Worm (Caenorhabditis elegans): Measurements from ENCODE around the gene bath-42.

Gene bath-42

DNA sequence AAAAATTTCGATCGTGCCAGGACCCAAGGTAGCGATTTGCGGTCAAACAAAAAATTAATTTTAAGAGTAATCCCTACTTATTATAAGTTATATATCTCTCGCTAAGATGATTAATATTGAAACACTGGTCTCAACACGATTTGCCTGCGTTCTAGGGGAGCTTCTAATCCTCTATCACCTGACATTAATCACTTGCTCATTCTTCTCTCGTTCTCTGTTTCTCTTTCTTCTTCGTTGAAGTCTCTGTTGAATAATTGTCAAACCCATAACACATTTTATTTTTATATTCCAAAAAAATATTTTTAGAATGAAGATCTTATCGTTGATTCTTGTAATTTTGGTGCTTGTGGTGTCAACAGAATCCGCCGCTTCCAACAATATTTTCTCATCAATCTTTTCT is 8.0 kb downstream of the bath-42 start, which contains the start of gene D2007.1:
Gene D2007.1 (plus strand): TSS at position 301 of the 400 bp plus-strand sequence.
- TF ChIP-seq ama-1 (optimal IDR thresholded peaks at IDR 0.05) (no peak), sox-2 (GFP tag; IDR thresholded peaks at IDR 0.05) (no peak), pat-9 (tag; optimal IDR thresholded peaks at IDR 0.05) (no peak), hlh-30 (tag; optimal IDR thresholded peaks at IDR 0.05; ENCODE audit: insufficient read depth) (peak; percentile 27), unc-55 (GFP tag; optimal IDR thresholded peaks at IDR 0.05) (no peak)

DNA sequence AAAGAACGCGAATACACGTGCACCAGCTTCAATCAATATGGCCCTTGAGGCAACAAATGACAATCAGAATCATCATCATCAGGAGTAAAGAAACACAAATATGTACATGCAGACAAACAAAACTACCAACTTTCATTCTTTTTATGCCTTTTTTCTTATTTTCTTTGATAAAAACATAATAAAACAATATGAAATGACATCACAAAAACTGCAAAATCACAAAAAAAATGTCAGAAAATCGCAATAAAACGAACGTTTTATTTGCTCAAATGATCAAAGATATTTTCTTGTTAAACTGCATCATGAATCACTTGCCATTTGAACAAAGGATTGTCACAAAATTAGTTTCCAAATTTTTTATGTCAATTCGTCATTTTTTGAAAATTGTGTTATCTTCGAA is 8.8 kb downstream of the bath-42 start:
- TF ChIP-seq fkh-6 (tag; optimal IDR thresholded peaks at IDR 0.05) (no peak), tbx-2 (tag; optimal IDR thresholded peaks at IDR 0.05) (no peak), pha-4 (tag; optimal IDR thresholded peaks at IDR 0.05) (no peak), odd-2 (tag; optimal IDR thresholded peaks at IDR 0.05) (no peak), ceh-24 (tag; optimal IDR thresholded peaks at IDR 0.05) (no peak), ceh-18 (tag; optimal IDR thresholded peaks at IDR 0.05) (no peak), pax-1 (tag; optimal IDR thresholded peaks at IDR 0.05) (no peak), C08G9.2 (tag; optimal IDR thresholded peaks at IDR 0.05) (no peak), hlh-8 (tag; optimal IDR thresholded peaks at IDR 0.05) (no peak), lin-11 (tag; optimal IDR thresholded peaks at IDR 0.05) (no peak), unc-86 (tag; optimal IDR thresholded peaks at IDR 0.05) (no peak), nhr-11 (tag; optimal IDR thresholded peaks at IDR 0.05) (no peak), rnt-1 (tag; optimal IDR thresholded peaks at IDR 0.05) (no peak), hlh-6 (tag; optimal IDR thresholded peaks at IDR 0.05) (no peak), ets-4 (tag; optimal IDR thresholded peaks at IDR 0.05) (no peak)

DNA sequence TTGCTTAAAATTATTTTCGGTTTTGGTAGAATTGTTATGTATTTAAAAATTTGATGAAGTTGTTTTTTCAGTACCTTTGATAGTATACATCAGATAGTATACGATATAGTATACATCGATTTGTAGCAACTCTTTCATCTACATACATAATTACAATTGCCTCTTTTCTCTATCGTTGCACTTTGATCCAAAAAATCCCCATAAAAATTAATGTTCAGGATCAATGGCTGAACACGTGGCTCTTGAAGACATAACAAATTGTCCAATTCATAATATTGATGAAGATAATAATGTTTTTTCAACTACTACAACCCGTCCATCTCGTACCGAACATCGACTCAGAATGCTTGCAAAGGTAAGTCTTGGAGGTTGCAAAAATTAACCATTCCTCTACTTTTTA is 14.4 kb downstream of the bath-42 start, which contains the start of gene D2007.2:
Gene D2007.2 (plus strand): TSS at position 213 of the 400 bp plus-strand sequence.
- TF ChIP-seq ahr-1 (tag; optimal IDR thresholded peaks at IDR 0.05) (no peak), pat-9 (tag; optimal IDR thresholded peaks at IDR 0.05) (no peak), ceh-48 (tag; optimal IDR thresholded peaks at IDR 0.05) (no peak)

DNA sequence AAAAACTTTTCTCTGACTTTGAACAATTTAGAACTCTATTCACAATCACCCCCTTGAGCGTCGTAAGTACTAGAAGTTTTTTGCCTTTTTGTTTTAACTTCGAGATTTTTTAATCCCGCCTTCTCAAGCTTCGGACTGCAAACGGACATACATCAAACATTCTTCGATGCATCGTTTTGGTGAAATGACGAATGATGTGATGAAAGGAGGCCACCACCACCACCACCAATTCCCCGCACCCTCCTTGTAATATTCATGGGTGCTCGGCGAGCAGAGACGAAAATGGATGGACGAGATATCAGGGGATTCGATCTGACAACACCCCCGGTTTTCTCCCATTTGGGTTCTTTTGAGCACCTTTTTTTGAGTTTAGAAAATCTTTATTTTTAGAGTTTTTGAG is 17.2 kb downstream of the bath-42 start:
- no peak for TF ChIP-seq ceh-14 (tag; optimal IDR thresholded peaks at IDR 0.05)
- TF ChIP-seq ceh-19 (GFP tag; optimal IDR thresholded peaks at IDR 0.05) = no peak
- TF ChIP-seq pqm-1 (tag; optimal IDR thresholded peaks at IDR 0.05) = no peak
- no peak for TF ChIP-seq hlh-15 (tag; optimal IDR thresholded peaks at IDR 0.05)
- no peak for TF ChIP-seq nhr-232 (tag; optimal IDR thresholded peaks at IDR 0.05)
- no peak for TF ChIP-seq K02D7.2 (tag; optimal IDR thresholded peaks at IDR 0.05)
- no peak for TF ChIP-seq fkh-10 (GFP tag; optimal IDR thresholded peaks at IDR 0.05)
- no peak for TF ChIP-seq eyg-1 (tag; optimal IDR thresholded peaks at IDR 0.05)
- TF ChIP-seq pax-1 (tag; optimal IDR thresholded peaks at IDR 0.05) = no peak
- no peak for TF ChIP-seq T23F11.4 (GFP tag; optimal IDR thresholded peaks at IDR 0.05)
- TF ChIP-seq unc-3 (GFP tag; conservative IDR thresholded peaks at IDR 0.05) = no peak
- no peak for TF ChIP-seq unc-3 (tag; optimal IDR thresholded peaks at IDR 0.05)
- no peak for TF ChIP-seq unc-55 (GFP tag; optimal IDR thresholded peaks at IDR 0.05)
- no peak for TF ChIP-seq ceh-34 (tag; optimal IDR thresholded peaks at IDR 0.05)
- TF ChIP-seq sdc-2 (tag; optimal IDR thresholded peaks at IDR 0.05) = no peak

DNA sequence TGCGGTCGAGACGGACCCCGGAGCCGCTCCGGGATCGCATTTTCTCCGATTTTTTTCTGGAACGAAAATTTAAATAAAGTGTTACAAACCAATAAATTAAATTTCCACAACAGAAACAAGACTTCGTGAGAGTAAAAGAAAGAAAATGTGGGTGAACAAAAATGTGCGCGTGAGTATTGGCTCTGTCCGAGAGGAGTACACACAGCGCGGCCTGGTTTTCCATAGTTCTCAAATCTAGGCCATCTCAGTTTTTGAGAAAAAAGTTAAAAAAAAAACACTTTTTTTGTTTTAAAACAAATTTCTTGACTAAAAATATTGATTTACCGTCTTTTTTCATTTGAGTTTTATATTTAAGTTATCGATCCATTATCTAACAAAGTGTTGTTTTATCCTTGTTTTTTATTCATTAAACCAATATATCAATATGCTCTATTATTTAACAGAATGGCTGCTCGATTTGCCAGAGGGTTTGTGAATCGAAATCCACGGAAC is 18.6 kb downstream of the bath-42 start, which contains the start of the genes C14B9.8 and mrpl-18:
Gene C14B9.8 (minus strand): TSS at position 56 of the 492 bp plus-strand sequence.
Gene mrpl-18 (plus strand): TSS at position 442 of the 492 bp plus-strand sequence.
- TF ChIP-seq nhr-11 (tag; optimal IDR thresholded peaks at IDR 0.05) (no peak), sdc-2 (tag; optimal IDR thresholded peaks at IDR 0.05) (peak; percentile 52), unc-86 (tag; optimal IDR thresholded peaks at IDR 0.05) (peak; percentile 29), unc-3 (GFP tag; conservative IDR thresholded peaks at IDR 0.05) (no peak), unc-3 (tag; optimal IDR thresholded peaks at IDR 0.05) (no peak), zip-5 (tag; optimal IDR thresholded peaks at IDR 0.05) (peak; percentile 88), ceh-30 (tag; optimal IDR thresholded peaks at IDR 0.05) (no peak), dmd-4 (tag; optimal IDR thresholded peaks at IDR 0.05; ENCODE audit: borderline replicate concordance) (no peak), hlh-6 (tag; optimal IDR thresholded peaks at IDR 0.05) (no peak), pros-1 (tag; optimal IDR thresholded peaks at IDR 0.05) (no peak), unc-55 (GFP tag; optimal IDR thresholded peaks at IDR 0.05) (no peak), pax-1 (tag; optimal IDR thresholded peaks at IDR 0.05) (no peak), elt-4 (tag; optimal IDR thresholded peaks at IDR 0.05) (no peak), F13H6.1 (tag; optimal IDR thresholded peaks at IDR 0.05) (peak; percentile 52), ama-1 (optimal IDR thresholded peaks at IDR 0.05) (no peak), ceh-6 (GFP tag; optimal IDR thresholded peaks at IDR 0.05) (no peak), ceh-14 (tag; optimal IDR thresholded peaks at IDR 0.05) (peak; percentile 2), K09A11.1 (tag; optimal IDR thresholded peaks at IDR 0.05; ENCODE audit: insufficient read depth) (no peak), hlh-8 (tag; optimal IDR thresholded peaks at IDR 0.05) (peak; percentile 81), unc-42 (tag; optimal IDR thresholded peaks at IDR 0.05) (peak; percentile 55), che-1 (tag; optimal IDR thresholded peaks at IDR 0.05) (no peak), ztf-16 (tag; optimal IDR thresholded peaks at IDR 0.05) (peak; percentile 30)
